Worm (Caenorhabditis elegans): Measurements from ENCODE around the gene irld-36.

DNA sequence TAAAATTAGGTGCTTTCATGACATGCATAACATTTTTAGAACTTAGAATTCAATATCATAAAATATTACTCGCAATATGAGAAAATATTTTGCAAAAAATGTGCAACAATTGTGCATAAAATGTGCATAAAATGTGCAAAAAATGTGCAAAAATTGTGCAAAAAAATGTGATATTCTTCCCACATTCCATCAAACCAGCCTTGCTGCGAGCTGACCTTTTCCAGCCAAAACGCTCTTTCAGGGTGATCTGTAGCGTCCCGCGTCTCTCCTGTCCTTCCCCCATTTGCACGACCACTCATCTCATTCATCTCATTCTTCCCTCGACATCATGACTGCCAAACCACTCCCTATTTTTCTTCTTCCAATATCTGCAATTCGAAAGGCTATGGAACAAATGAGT is 3.1 kb upstream of the irld-36 start, which contains the start of gene fbxb-17:
- TF ChIP-seq elt-3 (tag; optimal IDR thresholded peaks at IDR 0.05) (no peak), unc-39 (tag; optimal IDR thresholded peaks at IDR 0.05) (no peak), nhr-237 (tag; optimal IDR thresholded peaks at IDR 0.05) (no peak), nhr-12 (tag; optimal IDR thresholded peaks at IDR 0.05) (no peak), ceh-39 (tag; optimal IDR thresholded peaks at IDR 0.05) (no peak), drap-1 (GFP tag; optimal IDR thresholded peaks at IDR 0.05) (no peak), mep-1 (tag; optimal IDR thresholded peaks at IDR 0.05) (no peak), nhr-28 (tag; optimal IDR thresholded peaks at IDR 0.05) (no peak), mab-5 (tag; optimal IDR thresholded peaks at IDR 0.05) (no peak), blmp-1 (tag; optimal IDR thresholded peaks at IDR 0.05) (no peak), ztf-11 (tag; optimal IDR thresholded peaks at IDR 0.05) (no peak), unc-120 (tag; optimal IDR thresholded peaks at IDR 0.05; ENCODE audit: poor library complexity, severe bottlenecking) (no peak), flh-1 (GFP tag; optimal IDR thresholded peaks at IDR 0.05) (no peak), ceh-83 (GFP tag; optimal IDR thresholded peaks at IDR 0.05) (no peak)
